Fruit fly (Drosophila melanogaster) whole organism, embryonic: Measurements from ENCODE around the gene CG5861.

Experiments
- CG10321 ChIP-seq: fragments of 200-800 bp; sonication (Bioruptor generic); IDR thresholded peaks from 2 replicates; pipeline ENCODE4 v1.3.6; 2022; ENCODE audit warnings: missing biosample characterization, missing genetic modification characterization
- CG10565 ChIP-seq: fragments of 200-800 bp; sonication (Bioruptor generic); optimal IDR thresholded peaks from 3 replicates; lab custom pipeline; 2016; ENCODE audit warnings: missing biosample characterization, mild to moderate bottlenecking, missing genetic modification characterization
- CG12155 ChIP-seq: fragments of 200-800 bp; sonication (Bioruptor generic); optimal IDR thresholded peaks from 3 replicates; lab custom pipeline; 2016; ENCODE audit warnings: missing biosample characterization, missing genetic modification characterization
- CG13624 ChIP-seq: fragments of 200-800 bp; sonication (Bioruptor generic); optimal IDR thresholded peaks from 2 replicates; lab custom pipeline; 2016; ENCODE audit warnings: missing biosample characterization, missing genetic modification characterization
- CG15011 ChIP-seq: fragments of 200-800 bp; sonication (Bioruptor generic); optimal IDR thresholded peaks from 3 replicates; lab custom pipeline; 2018; ENCODE audit warnings: missing biosample characterization, mild to moderate bottlenecking, missing genetic modification characterization
- CG1603 ChIP-seq: fragments of 200-800 bp; sonication (Bioruptor generic); optimal IDR thresholded peaks from 2 replicates; lab custom pipeline; 2019; ENCODE audit warnings: missing biosample characterization, mild to moderate bottlenecking, missing genetic modification characterization, moderate library complexity
- CG16863 ChIP-seq: fragments of 200-800 bp; sonication (Bioruptor generic); optimal IDR thresholded peaks from 3 replicates; lab custom pipeline; 2016; ENCODE audit warnings: missing biosample characterization, missing genetic modification characterization
- CG17612 ChIP-seq: fragments of 200-800 bp; sonication (Bioruptor generic); IDR thresholded peaks from 2 replicates; pipeline ENCODE4 v1.3.6; 2022; ENCODE audit warnings: missing biosample characterization, missing genetic modification characterization
- CG17829 ChIP-seq: fragments of 200-800 bp; optimal IDR thresholded peaks from 2 replicates; lab custom pipeline; 2019; ENCODE audit warnings: missing biosample characterization, mild to moderate bottlenecking, missing genetic modification characterization, moderate library complexity
- CG17912 ChIP-seq: fragments of 200-800 bp; sonication (Bioruptor generic); optimal IDR thresholded peaks from 2 replicates; lab custom pipeline; 2018; ENCODE audit warnings: missing biosample characterization, mild to moderate bottlenecking, missing genetic modification characterization
- CG2678 ChIP-seq: fragments of 200-800 bp; sonication (Bioruptor generic); optimal IDR thresholded peaks from 3 replicates; lab custom pipeline; 2019; ENCODE audit warnings: missing biosample characterization, mild to moderate bottlenecking, missing genetic modification characterization, moderate library complexity
- CG4854 ChIP-seq: fragments of 200-800 bp; sonication (Bioruptor generic); optimal IDR thresholded peaks from 2 replicates; lab custom pipeline; 2016; ENCODE audit warnings: missing biosample characterization, missing genetic modification characterization, inconsistent platforms
- CG6272 ChIP-seq: fragments of 200-800 bp; sonication (Bioruptor generic); IDR thresholded peaks from 2 replicates; pipeline ENCODE4 v1.3.6; 2022; ENCODE audit warnings: missing biosample characterization, missing genetic modification characterization
- CG6813 ChIP-seq: fragments of 200-800 bp; sonication (Bioruptor generic); optimal IDR thresholded peaks from 2 replicates; lab custom pipeline; 2017; ENCODE audit warnings: missing biosample characterization, missing genetic modification characterization, mild to moderate bottlenecking, moderate library complexity, missing genetic modification reagents
- CG7271 ChIP-seq: fragments of 200-800 bp; sonication (Bioruptor generic); optimal IDR thresholded peaks from 2 replicates; lab custom pipeline; 2018; ENCODE audit warnings: missing biosample characterization, mild to moderate bottlenecking, missing genetic modification characterization, moderate library complexity
- CG7839 ChIP-seq: fragments of 200-800 bp; sonication (Bioruptor generic); optimal IDR thresholded peaks from 3 replicates; lab custom pipeline; 2018; ENCODE audit warnings: missing biosample characterization, mild to moderate bottlenecking, missing genetic modification characterization, moderate library complexity
- CG8089 ChIP-seq: fragments of 200-800 bp; sonication (Bioruptor generic); optimal IDR thresholded peaks from 3 replicates; lab custom pipeline; 2016; ENCODE audit warnings: missing biosample characterization, missing genetic modification characterization
- CG9609 ChIP-seq: fragments of 200-800 bp; sonication (Bioruptor generic); optimal IDR thresholded peaks from 3 replicates; lab custom pipeline; 2016; ENCODE audit warnings: missing biosample characterization, missing genetic modification characterization
- CkIIα-i1 ChIP-seq: fragments of 200-800 bp; sonication (Bioruptor generic); IDR thresholded peaks from 2 replicates; pipeline ENCODE4 v1.3.6; 2022; ENCODE audit warnings: missing biosample characterization, missing genetic modification characterization
- Drgx ChIP-seq: fragments of 200-800 bp; sonication (Bioruptor generic); IDR thresholded peaks from 2 replicates; pipeline ENCODE4 v1.3.6; 2022; ENCODE audit warnings: missing biosample characterization, missing genetic modification characterization
- Eip74EF ChIP-seq, 2 experiments: fragments of 200-800 bp in 1 of 2; fragments of >200 bp in 1 of 2; sonication (Bioruptor generic) in 1 of 2; optimal IDR thresholded peaks; 2 replicates each; lab custom pipeline; 2017 to 2019; ENCODE audit warnings: missing biosample characterization in 2 of 2, missing genetic modification characterization in 2 of 2, mild to moderate bottlenecking in 1 of 2, moderate library complexity in 1 of 2
- Elba2 ChIP-seq: fragments of 200-800 bp; sonication (Bioruptor generic); optimal IDR thresholded peaks from 3 replicates; lab custom pipeline; 2016; ENCODE audit warnings: missing biosample characterization, missing genetic modification characterization
- Ets97D ChIP-seq: fragments of 200-800 bp; sonication (Bioruptor generic); optimal IDR thresholded peaks from 3 replicates; lab custom pipeline; 2016; ENCODE audit warnings: missing biosample characterization, missing genetic modification characterization
- GATAe ChIP-seq: fragments of 200-800 bp; sonication (Bioruptor generic); conservative IDR thresholded peaks from 2 replicates; pipeline ENCODE4 v1.3.6; 2022; ENCODE audit warnings: missing biosample characterization, missing genetic modification characterization
- HLH3B ChIP-seq: fragments of 200-800 bp; sonication (Bioruptor generic); IDR thresholded peaks from 2 replicates; pipeline ENCODE4 v1.3.6; 2022; ENCODE audit warnings: missing biosample characterization, missing genetic modification characterization
- Hmx ChIP-seq: fragments of 200-800 bp; sonication (Bioruptor generic); optimal IDR thresholded peaks from 2 replicates; lab custom pipeline; 2016; ENCODE audit warnings: missing biosample characterization, missing genetic modification characterization
- Lim3 ChIP-seq: fragments of 200-800 bp; sonication (Bioruptor generic); IDR thresholded peaks from 2 replicates; pipeline ENCODE4 v1.3.6; 2022; ENCODE audit warnings: missing biosample characterization, missing genetic modification characterization
- Mes4 ChIP-seq: fragments of 200-800 bp; sonication (Bioruptor generic); optimal IDR thresholded peaks from 2 replicates; lab custom pipeline; 2016; ENCODE audit warnings: missing biosample characterization, missing genetic modification characterization
- NK7.1 ChIP-seq: fragments of 200-800 bp; sonication (Bioruptor generic); optimal IDR thresholded peaks from 3 replicates; lab custom pipeline; 2016; ENCODE audit warnings: missing biosample characterization, missing genetic modification characterization
- Ptx1 ChIP-seq: fragments of 200-800 bp; sonication (Bioruptor generic); IDR thresholded peaks from 2 replicates; pipeline ENCODE4 v1.3.6; 2022; ENCODE audit warnings: missing biosample characterization, missing genetic modification characterization
- Rx ChIP-seq: fragments of 200-800 bp; sonication (Bioruptor generic); IDR thresholded peaks from 2 replicates; pipeline ENCODE4 v1.3.6; 2022; ENCODE audit warnings: missing biosample characterization, missing genetic modification characterization
- Taf1 ChIP-seq: fragments of 200-800 bp; sonication (Bioruptor generic); IDR thresholded peaks from 2 replicates; pipeline ENCODE4 v1.3.6; 2022; ENCODE audit warnings: missing biosample characterization, missing genetic modification characterization
- YL-1 ChIP-seq: fragments of 200-800 bp; sonication (Bioruptor generic); optimal IDR thresholded peaks from 3 replicates; lab custom pipeline; 2017; ENCODE audit warnings: missing biosample characterization, mild to moderate bottlenecking, missing genetic modification characterization
- aop ChIP-seq: fragments of 200-800 bp; sonication (Bioruptor generic); IDR thresholded peaks from 2 replicates; pipeline ENCODE4 v1.3.6; 2022; ENCODE audit warnings: missing biosample characterization, missing genetic modification characterization
- ash1 ChIP-seq: fragments of 200-800 bp; sonication (Bioruptor generic); optimal IDR thresholded peaks from 2 replicates; lab custom pipeline; 2018; ENCODE audit warnings: missing biosample characterization, mild to moderate bottlenecking, missing genetic modification characterization
- btn ChIP-seq: fragments of 200-800 bp; sonication (Bioruptor generic); optimal IDR thresholded peaks from 2 replicates; lab custom pipeline; 2016; ENCODE audit warnings: missing biosample characterization, missing genetic modification characterization
- cato ChIP-seq: fragments of 200-800 bp; sonication (Bioruptor generic); optimal IDR thresholded peaks from 2 replicates; lab custom pipeline; 2016; ENCODE audit warnings: missing biosample characterization, missing genetic modification characterization, borderline replicate concordance
- da ChIP-seq: fragments of 200-800 bp; sonication (Bioruptor generic); optimal IDR thresholded peaks from 2 replicates; lab custom pipeline; 2016; ENCODE audit warnings: missing biosample characterization, missing genetic modification characterization
- dm ChIP-seq: fragments of 200-800 bp; sonication (Bioruptor generic); optimal IDR thresholded peaks from 3 replicates; lab custom pipeline; 2016; ENCODE audit warnings: missing biosample characterization, missing genetic modification characterization
- dmrt11E ChIP-seq: fragments of 200-800 bp; sonication (Bioruptor generic); optimal IDR thresholded peaks from 3 replicates; lab custom pipeline; 2018; ENCODE audit warnings: missing biosample characterization, mild to moderate bottlenecking, missing genetic modification characterization, moderate library complexity
- exex ChIP-seq: fragments of 200-800 bp; sonication (Bioruptor generic); optimal IDR thresholded peaks from 4 replicates; lab custom pipeline; 2018; ENCODE audit warnings: missing biosample characterization, mild to moderate bottlenecking, missing genetic modification characterization, moderate library complexity
- fd64A ChIP-seq: fragments of 200-800 bp; sonication (Bioruptor generic); optimal IDR thresholded peaks from 3 replicates; lab custom pipeline; 2018; ENCODE audit warnings: missing biosample characterization, mild to moderate bottlenecking, missing genetic modification characterization
- gsb ChIP-seq: fragments of 200-800 bp; sonication (Bioruptor generic); IDR thresholded peaks from 2 replicates; pipeline ENCODE4 v1.3.6; 2022; ENCODE audit warnings: missing biosample characterization, missing genetic modification characterization
- jumu ChIP-seq: fragments of 200-800 bp; sonication (Bioruptor generic); optimal IDR thresholded peaks from 3 replicates; lab custom pipeline; 2016; ENCODE audit warnings: missing biosample characterization, missing genetic modification characterization
- lmd ChIP-seq: fragments of 200-800 bp; sonication (Bioruptor generic); IDR thresholded peaks from 2 replicates; pipeline ENCODE4 v1.3.6; 2022; ENCODE audit warnings: missing biosample characterization, missing genetic modification characterization
- p53 ChIP-seq: fragments of 200-800 bp; sonication (Bioruptor generic); optimal IDR thresholded peaks from 2 replicates; lab custom pipeline; 2016; ENCODE audit warnings: missing biosample characterization, missing genetic modification characterization
- slbo ChIP-seq: fragments of 200-800 bp; sonication (Bioruptor generic); IDR thresholded peaks from 2 replicates; pipeline ENCODE4 v1.3.6; 2022; ENCODE audit warnings: missing biosample characterization, missing genetic modification characterization
- stc ChIP-seq: fragments of 200-800 bp; sonication (Bioruptor generic); IDR thresholded peaks from 2 replicates; pipeline ENCODE4 v1.3.6; 2022; ENCODE audit warnings: missing biosample characterization, missing genetic modification characterization
- tx ChIP-seq: fragments of 200-800 bp; sonication (Bioruptor generic); optimal IDR thresholded peaks from 2 replicates; lab custom pipeline; 2016; ENCODE audit warnings: missing biosample characterization, missing genetic modification characterization
- wor ChIP-seq: fragments of 200-800 bp; sonication (Bioruptor generic); IDR thresholded peaks from 2 replicates; pipeline ENCODE4 v1.3.6; 2022; ENCODE audit warnings: missing biosample characterization, missing genetic modification characterization
- zfh2 ChIP-seq: fragments of 200-800 bp; sonication (Bioruptor generic); optimal IDR thresholded peaks from 2 replicates; lab custom pipeline; 2016; ENCODE audit warnings: missing biosample characterization, missing genetic modification characterization

The CG5861 gene

DNA sequence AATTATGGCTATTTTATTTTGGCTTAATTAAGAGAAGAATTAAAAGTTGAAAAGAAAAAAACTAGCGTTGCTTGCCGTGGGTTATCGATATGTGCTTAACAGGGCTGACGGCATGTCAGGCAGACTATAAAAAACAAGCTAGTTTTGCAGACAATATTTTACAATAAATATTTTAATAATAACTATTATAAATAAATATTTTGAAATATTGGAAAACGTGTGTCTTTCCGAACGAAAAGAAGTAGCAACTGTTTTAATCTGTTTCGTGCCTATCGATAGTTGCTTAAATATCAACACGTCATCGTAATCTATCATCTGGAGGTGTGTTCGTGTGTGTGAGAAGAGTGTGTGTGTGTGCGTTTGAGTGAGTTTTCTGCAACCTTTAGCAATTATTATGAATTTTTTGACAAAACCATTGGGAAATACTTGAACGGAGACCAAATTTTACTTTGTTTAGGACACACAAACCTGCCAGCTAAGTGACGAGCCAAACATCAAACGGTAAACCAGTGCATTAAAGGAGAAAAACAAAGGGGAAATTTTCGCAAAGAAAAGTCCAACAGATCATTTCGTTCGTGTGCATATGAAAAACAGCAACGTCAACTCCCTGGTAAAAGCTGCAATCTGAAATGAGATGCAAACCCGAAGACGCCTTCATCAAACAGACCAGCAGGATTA, at the start of gene CG5861, which contains the start of gene Syx5 (continued):
- no peak for TF ChIP-seq CG9609
- TF ChIP-seq wor (GFP tag; lab: Robert Waterston, UW), result no peak
- no peak for TF ChIP-seq CG10321 (GFP tag; lab: Robert Waterston, UW)
- TF ChIP-seq slbo (GFP tag; lab: Robert Waterston, UW), result peak; percentile 80
- no peak for TF ChIP-seq CG6813 (GFP tag; lab: Kevin White, UChicago)
- no peak for TF ChIP-seq ash1
- no peak for TF ChIP-seq Hmx (GFP tag; lab: Kevin White, UChicago)
- TF ChIP-seq YL-1 (GFP tag; lab: Kevin White, UChicago), result peak; percentile 95
- no peak for TF ChIP-seq Mes4 (GFP tag; lab: Kevin White, UChicago)
- TF ChIP-seq CG17912 (GFP tag; lab: Kevin White, UChicago), result peak; percentile 22
- no peak for TF ChIP-seq CG4854 (GFP tag; lab: Kevin White, UChicago)
- TF ChIP-seq cato, result no peak
- no peak for TF ChIP-seq NK7.1 (GFP tag; lab: Kevin White, UChicago)
- no peak for TF ChIP-seq CG8089 (GFP tag; lab: Kevin White, UChicago)
- no peak for TF ChIP-seq fd64A
- TF ChIP-seq GATAe (GFP tag; lab: Robert Waterston, UW), result 0 out of 2 replicates have a peak, but pooled peaks have one; percentile 30
- peak; percentile 28 for TF ChIP-seq zfh2
- TF ChIP-seq btn (GFP tag; lab: Kevin White, UChicago), result no peak
- peak; percentile 74 for TF ChIP-seq CG2678 (tag; lab: Kevin White, UChicago)
- TF ChIP-seq Ets97D, result peak; percentile 32
- TF ChIP-seq p53, result no peak
- TF ChIP-seq dmrt11E, result peak; percentile 22
- no peak for TF ChIP-seq Drgx
- TF ChIP-seq tx (GFP tag; lab: Kevin White, UChicago), result no peak
- no peak for TF ChIP-seq CkIIα-i1 (GFP tag; lab: Robert Waterston, UW)
- no peak for TF ChIP-seq gsb (GFP tag; lab: Robert Waterston, UW)
- no peak for TF ChIP-seq Elba2
- no peak for TF ChIP-seq CG1603 (tag; lab: Kevin White, UChicago)
- TF ChIP-seq CG10565 (GFP tag; lab: Kevin White, UChicago), result no peak
- peak in 1 of 2 experiments; percentile 0 for TF ChIP-seq Eip74EF (GFP tag; optimal IDR thresholded peaks at IDR 0.05; lab: Kevin White, UChicago)
- no peak for TF ChIP-seq Rx (GFP tag; lab: Robert Waterston, UW)
- peak; percentile 63 for TF ChIP-seq exex (tag; lab: Kevin White, UChicago)
- TF ChIP-seq CG12155 (GFP tag; lab: Kevin White, UChicago), result peak; percentile 24
- no peak for TF ChIP-seq CG13624 (GFP tag; lab: Kevin White, UChicago)
- no peak for TF ChIP-seq stc
- TF ChIP-seq dm (GFP tag; lab: Kevin White, UChicago), result no peak
- no peak for TF ChIP-seq CG16863
- 0 out of 2 replicates have a peak, but pooled peaks have one; percentile 59 for TF ChIP-seq CG6272 (GFP tag; lab: Robert Waterston, UW)
- TF ChIP-seq da, result no peak
- no peak for TF ChIP-seq Lim3 (GFP tag; lab: Robert Waterston, UW)
- TF ChIP-seq HLH3B (GFP tag; lab: Robert Waterston, UW), result peak; percentile 40; the same call in 1 of the 2 replicates
- no peak for TF ChIP-seq Taf1 (GFP tag; lab: Robert Waterston, UW)
- no peak for TF ChIP-seq CG15011
- peak; percentile 52; the same call in 1 of the 2 replicates for TF ChIP-seq lmd (GFP tag; lab: Robert Waterston, UW)
- no peak for TF ChIP-seq CG17612 (GFP tag; lab: Robert Waterston, UW)
- TF ChIP-seq CG7839 (tag; lab: Kevin White, UChicago), result no peak
- TF ChIP-seq Ptx1 (GFP tag; lab: Robert Waterston, UW), result peak; percentile 64
- TF ChIP-seq CG17829 (tag; lab: Kevin White, UChicago), result peak; percentile 80
- no peak for TF ChIP-seq jumu (GFP tag; lab: Kevin White, UChicago)
- TF ChIP-seq aop (GFP tag; lab: Robert Waterston, UW), result no peak
- no peak for TF ChIP-seq CG7271 (tag; lab: Kevin White, UChicago)
